Fruit fly (Drosophila melanogaster): ENCODE measurements around the gene nerfin-1.

nerfin-1 gene

dm6 chr3L:895314-895980 is 13.5 kb upstream of the nerfin-1 start, which contains the start of gene CG34056 (continued):
- peak in 1 of 2 experiments; percentile 48 for TF ChIP-seq crp (GFP tag; optimal IDR thresholded peaks at IDR 0.05)
- TF ChIP-seq CG1529 (GFP tag; optimal IDR thresholded peaks at IDR 0.05), result peak; percentile 78
- TF ChIP-seq Dref (GFP tag; IDR thresholded peaks at IDR 0.05), result no peak
- peak; percentile 30 for TF ChIP-seq zf30C (GFP tag; optimal IDR thresholded peaks at IDR 0.05)
- peak; percentile 95 for TF ChIP-seq CG13296 (GFP tag; optimal IDR thresholded peaks at IDR 0.05)
- peak; percentile 81 for TF ChIP-seq aop (GFP tag; IDR thresholded peaks at IDR 0.05)
- peak; percentile 95 for TF ChIP-seq gem (tag; optimal IDR thresholded peaks at IDR 0.05)
- TF ChIP-seq TFAM (GFP tag; optimal IDR thresholded peaks at IDR 0.05), result peak; percentile 49
- peak; percentile 85 for TF ChIP-seq Hmr (GFP tag; optimal IDR thresholded peaks at IDR 0.05)
- peak; percentile 77 for TF ChIP-seq gt (GFP tag; IDR thresholded peaks at IDR 0.05)
- TF ChIP-seq btn (GFP tag; optimal IDR thresholded peaks at IDR 0.05), result peak; percentile 68
- TF ChIP-seq chm (GFP tag; IDR thresholded peaks at IDR 0.05), result peak; percentile 95
- peak; percentile 69; the same call in 2 of the 3 replicates for TF ChIP-seq z (GFP tag; IDR thresholded peaks at IDR 0.05)
- peak; percentile 94 for TF ChIP-seq nom (GFP tag; optimal IDR thresholded peaks at IDR 0.05)
- TF ChIP-seq phol (tag; optimal IDR thresholded peaks at IDR 0.05), result peak; percentile 93
- peak; percentile 63 for TF ChIP-seq gcm2 (GFP tag; optimal IDR thresholded peaks at IDR 0.05)
- TF ChIP-seq HmgZ (tag; optimal IDR thresholded peaks at IDR 0.05), result peak; percentile 66
- peak; percentile 45 for TF ChIP-seq Myb (GFP tag; optimal IDR thresholded peaks at IDR 0.05)
- TF ChIP-seq Fer1 (GFP tag; optimal IDR thresholded peaks at IDR 0.05), result peak; percentile 94
- TF ChIP-seq CG42726 (GFP tag; IDR thresholded peaks at IDR 0.05; ENCODE audit: partially characterized antibody), result no peak
- peak; percentile 94 for TF ChIP-seq gsb (GFP tag; IDR thresholded peaks at IDR 0.05)
- TF ChIP-seq Mes4 (GFP tag; optimal IDR thresholded peaks at IDR 0.05), result peak; percentile 44
- TF ChIP-seq Hsf (GFP tag; optimal IDR thresholded peaks at IDR 0.05), result peak; percentile 79
- TF ChIP-seq HHEX (GFP tag; optimal IDR thresholded peaks at IDR 0.05), result peak; percentile 93
- peak in 1 of 3 experiments; percentile 63 for TF ChIP-seq lola (GFP tag; optimal IDR thresholded peaks at IDR 0.05)
- peak; percentile 96 for TF ChIP-seq corto (GFP tag; optimal IDR thresholded peaks at IDR 0.05)
- peak; percentile 92 for TF ChIP-seq CG5245 (GFP tag; optimal IDR thresholded peaks at IDR 0.05)
- no peak for TF ChIP-seq insv (GFP tag; optimal IDR thresholded peaks at IDR 0.05)
- peak in 1 of 2 experiments; percentile 21 for TF ChIP-seq Trl (optimal IDR thresholded peaks at IDR 0.05)
- peak; percentile 88 for TF ChIP-seq Trl (GFP tag; optimal IDR thresholded peaks at IDR 0.05)
- TF ChIP-seq CG18599 (GFP tag; optimal IDR thresholded peaks at IDR 0.05), result peak; percentile 94
- peak; percentile 93 for TF ChIP-seq seq (GFP tag; IDR thresholded peaks at IDR 0.05)
- TF ChIP-seq CG31441 (GFP tag; IDR thresholded peaks at IDR 0.05), result peak; percentile 96
- peak; percentile 88 for TF ChIP-seq zen (tag; optimal IDR thresholded peaks at IDR 0.05)
- TF ChIP-seq Dfd (GFP tag; optimal IDR thresholded peaks at IDR 0.05), result no peak
- TF ChIP-seq CG10274 (GFP tag; optimal IDR thresholded peaks at IDR 0.05), result peak; percentile 79
- peak; percentile 74 for TF ChIP-seq CG4707 (GFP tag; optimal IDR thresholded peaks at IDR 0.05)
- peak; percentile 94 for TF ChIP-seq gce (GFP tag; IDR thresholded peaks at IDR 0.05)
- TF ChIP-seq scrt (GFP tag; optimal IDR thresholded peaks at IDR 0.05), result peak; percentile 88
- TF ChIP-seq CG32767 (GFP tag; IDR thresholded peaks at IDR 0.05), result peak; percentile 89
- peak; percentile 85 for TF ChIP-seq crc (GFP tag; optimal IDR thresholded peaks at IDR 0.05)
- peak; percentile 91 for TF ChIP-seq gsb-n (tag; optimal IDR thresholded peaks at IDR 0.05)
- peak; percentile 92 for TF ChIP-seq BtbVII (GFP tag; optimal IDR thresholded peaks at IDR 0.05)
- peak; percentile 78 for TF ChIP-seq Deaf1 (tag; optimal IDR thresholded peaks at IDR 0.05)
- TF ChIP-seq CG16815 (GFP tag; optimal IDR thresholded peaks at IDR 0.05), result peak; percentile 55
- TF ChIP-seq CG10979 (tag; optimal IDR thresholded peaks at IDR 0.05), result peak; percentile 94
- peak; percentile 84 for TF ChIP-seq CG8281 (tag; optimal IDR thresholded peaks at IDR 0.05)
- TF ChIP-seq sob (GFP tag; IDR thresholded peaks at IDR 0.05), result peak; percentile 98
- peak; percentile 91 for TF ChIP-seq CG15269 (tag; optimal IDR thresholded peaks at IDR 0.05)

Measured in whole organism, embryonic.